Fruit fly (Drosophila melanogaster): Measurements from ENCODE around the gene CG14275.

CG14275 gene

DNA sequence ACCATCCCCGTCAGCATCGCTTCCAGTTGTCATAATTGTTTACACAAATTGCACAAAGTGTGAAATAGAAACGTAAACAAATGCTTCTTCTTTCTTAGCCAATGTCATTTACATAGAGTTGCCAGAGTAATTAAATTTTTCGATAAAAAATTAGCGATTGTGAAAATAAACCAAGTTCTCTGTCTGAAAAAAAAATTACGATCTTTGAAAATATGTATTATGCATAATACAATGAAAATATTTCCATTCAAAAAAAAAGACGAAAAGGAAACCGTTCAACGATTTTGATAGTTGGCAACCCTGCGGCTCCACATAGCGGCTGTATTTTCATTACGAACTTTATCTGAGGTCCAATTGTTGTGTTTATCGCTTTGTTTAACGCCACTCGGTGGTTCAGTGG lies 16.2 kb upstream of the CG14275 start, which contains the start of the genes CG7810 and CG7806 (continued):
- peak; percentile 53 for TF ChIP-seq MTF-1 (GFP tag; optimal IDR thresholded peaks at IDR 0.05; ENCODE audit: borderline replicate concordance)
- peak; percentile 67 for TF ChIP-seq CG11696 (GFP tag; IDR thresholded peaks at IDR 0.05)
- TF ChIP-seq Dip3 (GFP tag; optimal IDR thresholded peaks at IDR 0.05), result peak; percentile 84
- peak; percentile 85 for TF ChIP-seq grau (tag; optimal IDR thresholded peaks at IDR 0.05)
- peak; percentile 90 for TF ChIP-seq Fer3 (tag; optimal IDR thresholded peaks at IDR 0.05)
- peak; percentile 88 for TF ChIP-seq CG10979 (tag; optimal IDR thresholded peaks at IDR 0.05)
- TF ChIP-seq Vsx1 (GFP tag; optimal IDR thresholded peaks at IDR 0.05), result no peak
- TF ChIP-seq CG15696 (tag; optimal IDR thresholded peaks at IDR 0.05), result peak; percentile 74
- peak; percentile 69; the same call in 1 of the 2 replicates for TF ChIP-seq cas (GFP tag; IDR thresholded peaks at IDR 0.05)
- peak; percentile 88 for TF ChIP-seq otp (GFP tag; IDR thresholded peaks at IDR 0.05)
- peak; percentile 45; the same call in 2 of the 3 replicates for TF ChIP-seq knrl (GFP tag; IDR thresholded peaks at IDR 0.05; ENCODE audit: partially characterized antibody)
- peak; percentile 88 for TF ChIP-seq CG18764 (GFP tag; optimal IDR thresholded peaks at IDR 0.05)
- TF ChIP-seq stwl (tag; optimal IDR thresholded peaks at IDR 0.05), result peak; percentile 90
- peak; percentile 86 for TF ChIP-seq Sox100B (GFP tag; optimal IDR thresholded peaks at IDR 0.05)
- peak; percentile 88 for TF ChIP-seq mam (GFP tag; optimal IDR thresholded peaks at IDR 0.05)
- TF ChIP-seq CG2199 (GFP tag; IDR thresholded peaks at IDR 0.05), result peak; percentile 72; the same call in 1 of the 3 replicates
- TF ChIP-seq CG31365 (tag; optimal IDR thresholded peaks at IDR 0.05), result peak; percentile 59
- peak; percentile 86 for TF ChIP-seq CG15514 (GFP tag; optimal IDR thresholded peaks at IDR 0.05)
- TF ChIP-seq cad (GFP tag; optimal IDR thresholded peaks at IDR 0.05), result no peak
- TF ChIP-seq ap (GFP tag; IDR thresholded peaks at IDR 0.05), result peak; percentile 69
- peak; percentile 90 for TF ChIP-seq Fer1 (GFP tag; optimal IDR thresholded peaks at IDR 0.05)
- peak; percentile 85 for TF ChIP-seq nerfin-1 (tag; optimal IDR thresholded peaks at IDR 0.05)
- no peak for TF ChIP-seq corto (GFP tag; optimal IDR thresholded peaks at IDR 0.05)
- peak; percentile 77 for TF ChIP-seq CG4328 (GFP tag; optimal IDR thresholded peaks at IDR 0.05)
- TF ChIP-seq ERR (GFP tag; optimal IDR thresholded peaks at IDR 0.05), result peak; percentile 79
- peak; percentile 56 for TF ChIP-seq CG31388 (GFP tag; optimal IDR thresholded peaks at IDR 0.05)
- TF ChIP-seq CG1647 (GFP tag; optimal IDR thresholded peaks at IDR 0.05), result peak; percentile 75
- TF ChIP-seq CG11456 (GFP tag; IDR thresholded peaks at IDR 0.05), result peak; percentile 89
- TF ChIP-seq CG11504 (tag; optimal IDR thresholded peaks at IDR 0.05), result no peak
- TF ChIP-seq pho (GFP tag; optimal IDR thresholded peaks at IDR 0.05), result peak; percentile 89
- peak; percentile 91 for TF ChIP-seq CG16863 (GFP tag; optimal IDR thresholded peaks at IDR 0.05)
- no peak for TF ChIP-seq CG11723 (GFP tag; optimal IDR thresholded peaks at IDR 0.05)
- TF ChIP-seq gsb-n (tag; optimal IDR thresholded peaks at IDR 0.05), result peak; percentile 90
- TF ChIP-seq lilli (GFP tag; optimal IDR thresholded peaks at IDR 0.05), result peak; percentile 90
- TF ChIP-seq Lpt (GFP tag; optimal IDR thresholded peaks at IDR 0.05), result no peak
- peak; percentile 43; the same call in 1 of the 2 replicates for TF ChIP-seq GATAe (GFP tag; conservative IDR thresholded peaks at IDR 0.05)
- peak; percentile 80 for TF ChIP-seq Awh (GFP tag; IDR thresholded peaks at IDR 0.05)
- no peak for TF ChIP-seq lov (optimal IDR thresholded peaks at IDR 0.05)
- TF ChIP-seq lov (GFP tag; IDR thresholded peaks at IDR 0.05), result peak; percentile 67; the same call in 1 of the 3 replicates
- TF ChIP-seq tx (GFP tag; optimal IDR thresholded peaks at IDR 0.05), result peak; percentile 86
- TF ChIP-seq sisA (GFP tag; IDR thresholded peaks at IDR 0.05), result peak; percentile 84
- TF ChIP-seq CG18619 (GFP tag; optimal IDR thresholded peaks at IDR 0.05), result peak; percentile 84
- TF ChIP-seq crp (GFP tag; optimal IDR thresholded peaks at IDR 0.05), result peak in 1 of 2 experiments; percentile 64
- peak; percentile 70; the same call in 1 of the 2 replicates for TF ChIP-seq NFAT (GFP tag; IDR thresholded peaks at IDR 0.05)
- peak; percentile 78 for TF ChIP-seq CG18011 (GFP tag; optimal IDR thresholded peaks at IDR 0.05)
- no peak for TF ChIP-seq Hr78 (GFP tag; optimal IDR thresholded peaks at IDR 0.05)
- peak; percentile 88 for TF ChIP-seq CG1602 (GFP tag; optimal IDR thresholded peaks at IDR 0.05)
- peak; percentile 45 for TF ChIP-seq pzg (GFP tag; optimal IDR thresholded peaks at IDR 0.05)
- peak; percentile 84 for TF ChIP-seq her (GFP tag; optimal IDR thresholded peaks at IDR 0.05)
- peak in 1 of 3 experiments; percentile 85 for TF ChIP-seq lola (GFP tag; optimal IDR thresholded peaks at IDR 0.05)

All from whole organism, embryonic.